Worm (Caenorhabditis elegans) whole organism, L4 larva: ENCODE results near the gene F39B3.3.

Experiments
- D1046.2 ChIP-seq: fragments of 200-800 bp; sonication (Bioruptor generic); IDR thresholded peaks from 2 replicates; pipeline ENCODE4 v1.3.6; 2022; ENCODE audit warnings: missing genetic modification characterization, missing compliant biosample characterization
- F10B5.3 ChIP-seq: sonication (generic microtip); optimal IDR thresholded peaks from 2 replicates; lab custom pipeline; 2016; ENCODE audit warnings: mild to moderate bottlenecking, missing genetic modification characterization, missing compliant biosample characterization
- F37D6.2 ChIP-seq: sonication (generic microtip); optimal IDR thresholded peaks from 2 replicates; lab custom pipeline; 2016; ENCODE audit warnings: mild to moderate bottlenecking, missing genetic modification characterization, missing compliant biosample characterization
- F44E2.7 ChIP-seq: fragments of 200-800 bp; sonication (Bioruptor generic); IDR thresholded peaks from 2 replicates; pipeline ENCODE4 v2.1.2; 2022; ENCODE audit warnings: missing genetic modification characterization, missing compliant biosample characterization
- T20F7.1 ChIP-seq: fragments of 200-800 bp; sonication (Bioruptor generic); optimal IDR thresholded peaks from 2 replicates; lab custom pipeline; 2018; ENCODE audit warnings: mild to moderate bottlenecking, missing genetic modification characterization, missing compliant biosample characterization
- Y48G9A.11 ChIP-seq: fragments of 200-800 bp; sonication (Bioruptor generic); IDR thresholded peaks from 2 replicates; pipeline ENCODE4 v1.3.6; 2022; ENCODE audit warnings: missing genetic modification reagents, missing genetic modification characterization, missing compliant biosample characterization
- ZK337.2 ChIP-seq: fragments of 200-800 bp; sonication (Bioruptor generic); IDR thresholded peaks from 2 replicates; pipeline ENCODE4 v1.3.6; 2022; ENCODE audit warnings: missing genetic modification reagents, missing genetic modification characterization, missing compliant biosample characterization
- ZK546.5 ChIP-seq, 2 experiments: sonication (generic microtip); optimal IDR thresholded peaks; 2 replicates each; lab custom pipeline; 2017; ENCODE audit warnings: missing biosample characterization in 2 of 2, missing genetic modification characterization in 2 of 2
- aha-1 ChIP-seq: fragments of 150-350 bp; peaks from one replicate; lab custom pipeline; 2014; ENCODE audit warnings: missing biosample characterization, missing genetic modification characterization
- ama-1 ChIP-seq: fragments of 150-350 bp; optimal IDR thresholded peaks from 2 replicates; lab custom pipeline; 2014; ENCODE audit warnings: inconsistent platforms, mixed read lengths
- attf-4 ChIP-seq: sonication (generic microtip); optimal IDR thresholded peaks from 3 replicates; lab custom pipeline; 2017; ENCODE audit warnings: missing biosample characterization, missing genetic modification characterization
- ceh-28 ChIP-seq: fragments of 150-350 bp; optimal IDR thresholded peaks from 2 replicates; lab custom pipeline; 2014; ENCODE audit warnings: missing biosample characterization, missing genetic modification reagents, missing genetic modification characterization
- ceh-32 ChIP-seq: sonication (generic microtip); optimal IDR thresholded peaks from 2 replicates; lab custom pipeline; 2016; ENCODE audit warnings: mild to moderate bottlenecking, missing genetic modification characterization, missing compliant biosample characterization; ENCODE audit not compliant: poor library complexity
- ceh-44 ChIP-seq: fragments of 200-800 bp; sonication (Bioruptor generic); IDR thresholded peaks from 2 replicates; pipeline ENCODE4 v1.3.6; 2022; ENCODE audit warnings: missing genetic modification reagents, missing genetic modification characterization, missing compliant biosample characterization
- ceh-62 ChIP-seq: sonication (generic microtip); optimal IDR thresholded peaks from 2 replicates; lab custom pipeline; 2017; ENCODE audit warnings: missing biosample characterization, missing genetic modification characterization
- ceh-82 ChIP-seq: sonication (generic microtip); optimal IDR thresholded peaks from 2 replicates; lab custom pipeline; 2017; ENCODE audit warnings: missing biosample characterization, missing genetic modification characterization
- ces-1 ChIP-seq: fragments of 150-350 bp; sonication (generic microtip); optimal IDR thresholded peaks from 4 replicates; lab custom pipeline; 2014; ENCODE audit warnings: missing biosample characterization, missing genetic modification reagents, missing genetic modification characterization
- cey-2 ChIP-seq: sonication (generic microtip); optimal IDR thresholded peaks from 3 replicates; lab custom pipeline; 2017; ENCODE audit warnings: missing genetic modification characterization, mild to moderate bottlenecking, missing compliant biosample characterization, antibody characterized with exemption, borderline replicate concordance; ENCODE audit not compliant: insufficient read depth
- ctbp-1 ChIP-seq: fragments of 200-800 bp; sonication (Bioruptor generic); IDR thresholded peaks from 2 replicates; pipeline ENCODE4 v1.3.6; 2022; ENCODE audit warnings: missing genetic modification reagents, missing genetic modification characterization, missing compliant biosample characterization
- daf-12 ChIP-seq: fragments of 150-350 bp; optimal IDR thresholded peaks from 2 replicates; lab custom pipeline; 2014; ENCODE audit warnings: missing biosample characterization, missing genetic modification reagents, missing genetic modification characterization
- daf-19 ChIP-seq: fragments of 200-800 bp; sonication (Bioruptor generic); conservative IDR thresholded peaks from 2 replicates; pipeline ENCODE4 v1.3.6; 2022; ENCODE audit warnings: missing genetic modification characterization, missing compliant biosample characterization
- dmd-9 ChIP-seq: fragments of 200-800 bp; sonication (Bioruptor generic); IDR thresholded peaks from 2 replicates; pipeline ENCODE4 v1.3.6; 2022; ENCODE audit warnings: missing genetic modification reagents, missing genetic modification characterization, missing compliant biosample characterization
- egl-27 ChIP-seq: sonication (generic microtip); optimal IDR thresholded peaks from 3 replicates; lab custom pipeline; 2017; ENCODE audit warnings: missing biosample characterization, missing genetic modification reagents, missing genetic modification characterization
- egl-43 ChIP-seq: fragments of 200-800 bp; sonication (Bioruptor generic); IDR thresholded peaks from 2 replicates; pipeline ENCODE4 v1.3.6; 2022; ENCODE audit warnings: missing genetic modification reagents, missing genetic modification characterization, missing compliant biosample characterization
- gei-8 ChIP-seq: fragments of 200-800 bp; sonication (Bioruptor generic); optimal IDR thresholded peaks from 2 replicates; lab custom pipeline; 2018; ENCODE audit warnings: mild to moderate bottlenecking, missing genetic modification characterization, missing compliant biosample characterization
- hmg-1.1 ChIP-seq: fragments of 200-800 bp; sonication (Bioruptor generic); IDR thresholded peaks from 2 replicates; pipeline ENCODE4 v1.3.6; 2022; ENCODE audit warnings: missing genetic modification reagents, missing genetic modification characterization, missing compliant biosample characterization
- jun-1 ChIP-seq: fragments of 150-350 bp; optimal IDR thresholded peaks from 2 replicates; lab custom pipeline; 2014; ENCODE audit warnings: missing biosample characterization, missing genetic modification reagents, missing genetic modification characterization
- lin-1 ChIP-seq: fragments of 200-800 bp; sonication (Bioruptor generic); IDR thresholded peaks from 2 replicates; pipeline ENCODE4 v1.3.6; 2022; ENCODE audit warnings: missing genetic modification reagents, missing genetic modification characterization, missing compliant biosample characterization
- lin-15B ChIP-seq: fragments of 150-350 bp; sonication (generic microtip); optimal IDR thresholded peaks from 3 replicates; lab custom pipeline; 2014; ENCODE audit warnings: missing biosample characterization, missing genetic modification characterization
- lin-29 ChIP-seq: fragments of 200-800 bp; sonication (Bioruptor generic); IDR thresholded peaks from 2 replicates; pipeline ENCODE4 v1.3.6; 2022; ENCODE audit warnings: missing genetic modification reagents, missing genetic modification characterization, missing compliant biosample characterization
- lin-38 ChIP-seq: fragments of 200-800 bp; sonication (Bioruptor generic); IDR thresholded peaks from 2 replicates; pipeline ENCODE4 v1.3.6; 2022; ENCODE audit warnings: missing genetic modification reagents, missing genetic modification characterization, missing compliant biosample characterization
- madf-9 ChIP-seq: fragments of 200-800 bp; sonication (Bioruptor generic); conservative IDR thresholded peaks from 2 replicates; pipeline ENCODE4 v1.3.6; 2022; ENCODE audit warnings: missing genetic modification reagents, missing genetic modification characterization, missing compliant biosample characterization
- mdl-1 ChIP-seq, 2 experiments: fragments of 150-350 bp in 1 of 2; sonication (generic microtip) in 1 of 2; optimal IDR thresholded peaks; 2 replicates each; lab custom pipeline; 2014 to 2017; ENCODE audit warnings: missing biosample characterization in 2 of 2, missing genetic modification characterization in 2 of 2
- mdt-29 ChIP-seq: fragments of 200-800 bp; sonication (Bioruptor generic); IDR thresholded peaks from 2 replicates; pipeline ENCODE4 v1.3.6; 2022; ENCODE audit warnings: missing genetic modification reagents, missing genetic modification characterization, missing compliant biosample characterization
- mxl-3 ChIP-seq: fragments of 200-800 bp; sonication (Bioruptor generic); optimal IDR thresholded peaks from 2 replicates; lab custom pipeline; 2018; ENCODE audit warnings: mild to moderate bottlenecking, missing genetic modification characterization, missing compliant biosample characterization
- nhr-102 ChIP-seq: sonication (generic microtip); optimal IDR thresholded peaks from 2 replicates; lab custom pipeline; 2016; ENCODE audit warnings: mild to moderate bottlenecking, missing genetic modification characterization, moderate library complexity, missing compliant biosample characterization
- nhr-111 ChIP-seq: fragments of 200-800 bp; sonication (Bioruptor generic); optimal IDR thresholded peaks from 2 replicates; lab custom pipeline; 2018; ENCODE audit warnings: mild to moderate bottlenecking, missing genetic modification characterization, missing compliant biosample characterization
- nhr-76 ChIP-seq: fragments of 150-350 bp; optimal IDR thresholded peaks from 2 replicates; lab custom pipeline; 2014; ENCODE audit warnings: missing biosample characterization, missing genetic modification characterization
- nhr-77 ChIP-seq: fragments of 150-350 bp; optimal IDR thresholded peaks from 2 replicates; lab custom pipeline; 2014; ENCODE audit warnings: missing biosample characterization, missing genetic modification characterization
- pha-4 ChIP-seq, 2 experiments: fragments of 150-350 bp in 1 of 2; fragments of 200-800 bp in 1 of 2; sonication (Bioruptor generic) in 1 of 2; IDR thresholded peaks in 1 of 2; optimal IDR thresholded peaks in 1 of 2; 2 replicates each; pipeline versions ENCODE4 v1.3.6 to Lab custom; 2014 to 2022; ENCODE audit warnings: missing genetic modification characterization in 2 of 2, missing genetic modification reagents in 2 of 2, missing biosample characterization in 1 of 2, missing compliant biosample characterization in 1 of 2
- rbr-2 ChIP-seq: sonication (generic microtip); optimal IDR thresholded peaks from 2 replicates; lab custom pipeline; 2016; ENCODE audit warnings: missing genotype, missing genetic modification characterization, missing compliant biosample characterization
- sdz-12 ChIP-seq: fragments of 200-800 bp; sonication (Bioruptor generic); optimal IDR thresholded peaks from 2 replicates; lab custom pipeline; 2018; ENCODE audit warnings: mild to moderate bottlenecking, missing genetic modification characterization, missing compliant biosample characterization
- skn-1 ChIP-seq: fragments of 150-350 bp; optimal IDR thresholded peaks from 2 replicates; lab custom pipeline; 2014; ENCODE audit warnings: missing biosample characterization, missing genetic modification characterization
- snpc-1.2 ChIP-seq: fragments of 200-800 bp; sonication (Bioruptor generic); IDR thresholded peaks from 2 replicates; pipeline ENCODE4 v1.3.6; 2022; ENCODE audit warnings: missing genetic modification reagents, missing genetic modification characterization, missing compliant biosample characterization
- snpc-4 ChIP-seq: fragments of 150-350 bp; optimal IDR thresholded peaks from 2 replicates; lab custom pipeline; 2014; ENCODE audit warnings: missing biosample characterization, missing genetic modification characterization
- tag-97 ChIP-seq: fragments of 200-800 bp; sonication (Bioruptor generic); IDR thresholded peaks from 2 replicates; pipeline ENCODE4 v1.3.6; 2022; ENCODE audit warnings: missing genetic modification characterization, missing compliant biosample characterization
- tra-1 ChIP-seq: fragments of 200-800 bp; sonication (Bioruptor generic); IDR thresholded peaks from 2 replicates; pipeline ENCODE4 v1.3.6; 2022; ENCODE audit warnings: missing genetic modification reagents, missing genetic modification characterization, missing compliant biosample characterization
- zag-1 ChIP-seq: fragments of 150-350 bp; optimal IDR thresholded peaks from 2 replicates; lab custom pipeline; 2014; ENCODE audit warnings: missing biosample characterization, missing genetic modification characterization
- zfp-2 ChIP-seq: sonication (generic microtip); optimal IDR thresholded peaks from 2 replicates; lab custom pipeline; 2016; ENCODE audit warnings: mild to moderate bottlenecking, missing genetic modification characterization, missing compliant biosample characterization
- ztf-11 ChIP-seq: fragments of 150-350 bp; optimal IDR thresholded peaks from 2 replicates; lab custom pipeline; 2014; ENCODE audit warnings: missing biosample characterization, missing genetic modification characterization
- ztf-7 ChIP-seq: fragments of 150-350 bp; optimal IDR thresholded peaks from 2 replicates; lab custom pipeline; 2014; ENCODE audit warnings: missing biosample characterization, missing genetic modification characterization

Gene F39B3.3

DNA sequence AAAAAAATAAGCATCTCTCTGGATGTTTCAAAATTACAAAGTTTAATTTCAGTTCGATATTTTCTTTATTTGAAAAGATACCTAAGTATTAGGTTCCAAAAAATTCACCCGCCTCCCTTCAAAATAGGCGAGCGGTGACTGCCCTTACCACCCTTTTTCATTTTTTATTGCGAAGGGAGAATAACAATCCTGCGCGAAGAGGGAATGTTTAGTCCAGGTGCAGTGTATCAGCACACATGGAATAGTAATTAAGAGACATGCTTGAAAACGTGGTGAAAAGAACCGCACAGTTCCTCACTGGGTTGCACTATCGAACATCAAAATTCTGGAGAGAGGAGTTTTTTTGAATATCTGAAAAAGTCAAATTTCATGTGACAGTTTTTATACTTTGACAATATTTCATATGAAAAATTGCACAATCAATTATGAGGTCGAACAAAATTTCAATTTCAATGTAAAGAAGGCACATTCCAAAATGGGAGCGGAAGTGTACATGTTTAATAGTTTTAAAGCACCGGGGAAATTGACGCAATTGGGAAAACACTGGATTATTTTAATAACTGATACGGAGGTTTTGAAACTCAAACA, 34.5 kb downstream of the F39B3.3 start (continued):
- TF ChIP-seq lin-1 (GFP tag; lab: Robert Waterston, UW), result peak; percentile 73; the same call in 1 of the 2 replicates
- TF ChIP-seq ceh-44 (GFP tag; lab: Robert Waterston, UW), result no peak
- TF ChIP-seq ces-1 (GFP tag; lab: Kevin White, UChicago), result no peak
- peak; percentile 91 for TF ChIP-seq nhr-77
- no peak for TF ChIP-seq attf-4 (tag; lab: Kevin White, UChicago)
- no peak; the same call in 1 of the 2 replicates for TF ChIP-seq egl-43 (GFP tag; lab: Robert Waterston, UW)
- no peak for TF ChIP-seq ama-1
- no peak for TF ChIP-seq ceh-62 (tag; lab: Kevin White, UChicago)
- no peak for TF ChIP-seq lin-15B
- TF ChIP-seq ztf-7 (tag; lab: Kevin White, UChicago), result peak; percentile 68
- TF ChIP-seq F10B5.3 (tag; lab: Kevin White, UChicago), result peak; percentile 94
- TF ChIP-seq ztf-11 (tag; lab: Kevin White, UChicago), result no peak
- TF ChIP-seq D1046.2, result peak; percentile 91
- no peak for TF ChIP-seq skn-1 (tag; lab: Kevin White, UChicago)
- peak; percentile 94 for TF ChIP-seq rbr-2 (tag; lab: Kevin White, UChicago)
- TF ChIP-seq ceh-28 (tag; lab: Kevin White, UChicago), result no peak
- TF ChIP-seq lin-29 (GFP tag; lab: Robert Waterston, UW), result peak; percentile 90
- TF ChIP-seq lin-38 (GFP tag; lab: Robert Waterston, UW), result peak; percentile 85
- no peak for TF ChIP-seq daf-12 (tag; lab: Kevin White, UChicago)
- peak; percentile 84 for TF ChIP-seq daf-19 (GFP tag; lab: Robert Waterston, UW)
- peak; percentile 21 to 68 for TF ChIP-seq mdl-1 (tag; optimal IDR thresholded peaks at IDR 0.05; lab: Kevin White, UChicago)
- peak; percentile 70 for TF ChIP-seq ceh-32 (tag; lab: Kevin White, UChicago)
- peak; percentile 78 for TF ChIP-seq mdt-29 (GFP tag; lab: Robert Waterston, UW)
- peak; percentile 76; the same call in 1 of the 2 replicates for TF ChIP-seq ZK337.2 (GFP tag; lab: Robert Waterston, UW)
- TF ChIP-seq nhr-76 (tag; lab: Kevin White, UChicago), result no peak
- TF ChIP-seq zfp-2 (tag; lab: Kevin White, UChicago), result peak; percentile 51
- no peak for TF ChIP-seq nhr-111 (GFP tag; lab: Kevin White, UChicago)
- peak; percentile 95 for TF ChIP-seq F37D6.2 (tag; lab: Kevin White, UChicago)
- TF ChIP-seq cey-2 (tag; lab: Kevin White, UChicago), result no peak
- TF ChIP-seq nhr-102 (tag; lab: Kevin White, UChicago), result peak; percentile 97
- peak; percentile 46 for TF ChIP-seq zag-1 (tag; lab: Kevin White, UChicago)
- TF ChIP-seq egl-27 (tag; lab: Kevin White, UChicago), result no peak
- no peak for TF ChIP-seq ZK546.5 (tag; optimal IDR thresholded peaks at IDR 0.05; lab: Kevin White, UChicago)
- TF ChIP-seq dmd-9, result peak; percentile 78
- TF ChIP-seq jun-1 (tag; lab: Kevin White, UChicago), result no peak
- no peak for TF ChIP-seq sdz-12 (GFP tag; lab: Kevin White, UChicago)
- TF ChIP-seq Y48G9A.11 (GFP tag; lab: Robert Waterston, UW), result no peak
- no peak for TF ChIP-seq snpc-4 (tag; lab: Kevin White, UChicago)
- peak; percentile 99 for TF ChIP-seq hmg-1.1 (GFP tag; lab: Robert Waterston, UW)
- peak; percentile 79 for TF ChIP-seq mxl-3
- peak; percentile 86; the same call in 1 of the 2 replicates for TF ChIP-seq tra-1
- no peak for TF ChIP-seq F44E2.7 (GFP tag; lab: Robert Waterston, UW)
- peak; percentile 91 for TF ChIP-seq ctbp-1 (GFP tag; lab: Robert Waterston, UW)
- TF ChIP-seq ceh-82, result no peak
- TF ChIP-seq snpc-1.2 (GFP tag; lab: Robert Waterston, UW), result no peak
- peak; percentile 84 for TF ChIP-seq T20F7.1 (GFP tag; lab: Kevin White, UChicago)
- no peak for TF ChIP-seq tag-97
- peak; percentile 95 for TF ChIP-seq pha-4 (GFP tag; IDR thresholded peaks at IDR 0.05; lab: Robert Waterston, UW)
- no peak for TF ChIP-seq pha-4 (tag; optimal IDR thresholded peaks at IDR 0.05; lab: Kevin White, UChicago)
- peak; percentile 16 for TF ChIP-seq aha-1
- no peak for TF ChIP-seq gei-8 (GFP tag; lab: Kevin White, UChicago)
- TF ChIP-seq madf-9 (GFP tag; lab: Robert Waterston, UW), result peak; percentile 94
